Worm (Caenorhabditis elegans) whole organism, L4 larva: ENCODE data around the gene fbxa-18.

ENCODE experiments used
- D1046.2 ChIP-seq: fragments of 200-800 bp; sonication (Bioruptor generic); IDR thresholded peaks from 2 replicates; pipeline ENCODE4 v1.3.6; 2022; ENCODE audit warnings: missing genetic modification characterization, missing compliant biosample characterization
- R02D3.7 ChIP-seq: fragments of 150-350 bp; sonication (generic microtip); optimal IDR thresholded peaks from 3 replicates; lab custom pipeline; 2014; ENCODE audit warnings: missing biosample characterization, missing genetic modification characterization
- Y48G9A.11 ChIP-seq: fragments of 200-800 bp; sonication (Bioruptor generic); IDR thresholded peaks from 2 replicates; pipeline ENCODE4 v1.3.6; 2022; ENCODE audit warnings: missing genetic modification reagents, missing genetic modification characterization, missing compliant biosample characterization
- aha-1 ChIP-seq: fragments of 150-350 bp; peaks from one replicate; lab custom pipeline; 2014; ENCODE audit warnings: missing biosample characterization, missing genetic modification characterization
- arid-1 ChIP-seq: fragments of 200-800 bp; sonication (Bioruptor generic); conservative IDR thresholded peaks from 2 replicates; pipeline ENCODE4 v1.3.6; 2022; ENCODE audit warnings: missing genetic modification reagents, missing genetic modification characterization, missing compliant biosample characterization
- ceh-32 ChIP-seq: sonication (generic microtip); optimal IDR thresholded peaks from 2 replicates; lab custom pipeline; 2016; ENCODE audit warnings: mild to moderate bottlenecking, missing genetic modification characterization, missing compliant biosample characterization; ENCODE audit not compliant: poor library complexity
- ceh-62 ChIP-seq: sonication (generic microtip); optimal IDR thresholded peaks from 2 replicates; lab custom pipeline; 2017; ENCODE audit warnings: missing biosample characterization, missing genetic modification characterization
- ceh-82 ChIP-seq: sonication (generic microtip); optimal IDR thresholded peaks from 2 replicates; lab custom pipeline; 2017; ENCODE audit warnings: missing biosample characterization, missing genetic modification characterization
- daf-12 ChIP-seq: fragments of 150-350 bp; optimal IDR thresholded peaks from 2 replicates; lab custom pipeline; 2014; ENCODE audit warnings: missing biosample characterization, missing genetic modification reagents, missing genetic modification characterization
- dmd-6 ChIP-seq: fragments of 200-800 bp; sonication (Bioruptor generic); IDR thresholded peaks from 2 replicates; pipeline ENCODE4 v1.3.6; 2022; ENCODE audit warnings: missing genetic modification reagents, missing genetic modification characterization, missing compliant biosample characterization
- dpl-1 ChIP-seq: fragments of 150-350 bp; optimal IDR thresholded peaks from 2 replicates; lab custom pipeline; 2014; ENCODE audit warnings: missing biosample characterization, missing genetic modification reagents, missing genetic modification characterization
- egl-27 ChIP-seq: sonication (generic microtip); optimal IDR thresholded peaks from 3 replicates; lab custom pipeline; 2017; ENCODE audit warnings: missing biosample characterization, missing genetic modification reagents, missing genetic modification characterization
- fkh-10 ChIP-seq: fragments of 150-350 bp; optimal IDR thresholded peaks from 2 replicates; lab custom pipeline; 2014; ENCODE audit warnings: missing biosample characterization, missing genetic modification reagents, missing genetic modification characterization
- hlh-11 ChIP-seq: fragments of 200-800 bp; sonication (Bioruptor generic); optimal IDR thresholded peaks from 2 replicates; lab custom pipeline; 2018; ENCODE audit warnings: mild to moderate bottlenecking, missing genetic modification characterization, missing compliant biosample characterization
- jun-1 ChIP-seq: fragments of 150-350 bp; optimal IDR thresholded peaks from 2 replicates; lab custom pipeline; 2014; ENCODE audit warnings: missing biosample characterization, missing genetic modification reagents, missing genetic modification characterization
- lim-7 ChIP-seq: fragments of 200-800 bp; sonication (Bioruptor generic); IDR thresholded peaks from 2 replicates; pipeline ENCODE4 v1.3.6; 2022; ENCODE audit warnings: missing genetic modification characterization, missing compliant biosample characterization
- lin-13 ChIP-seq: fragments of 150-350 bp; optimal IDR thresholded peaks from 2 replicates; lab custom pipeline; 2014; ENCODE audit warnings: missing biosample characterization, missing genetic modification reagents, missing genetic modification characterization
- lin-15B ChIP-seq: fragments of 150-350 bp; sonication (generic microtip); optimal IDR thresholded peaks from 3 replicates; lab custom pipeline; 2014; ENCODE audit warnings: missing biosample characterization, missing genetic modification characterization
- lin-38 ChIP-seq: fragments of 200-800 bp; sonication (Bioruptor generic); IDR thresholded peaks from 2 replicates; pipeline ENCODE4 v1.3.6; 2022; ENCODE audit warnings: missing genetic modification reagents, missing genetic modification characterization, missing compliant biosample characterization
- lir-3 ChIP-seq: sonication (generic microtip); optimal IDR thresholded peaks from 2 replicates; lab custom pipeline; 2016; ENCODE audit warnings: mild to moderate bottlenecking, missing genetic modification characterization, missing compliant biosample characterization
- madf-5 ChIP-seq, 2 experiments: fragments of 200-800 bp; sonication (Bioruptor generic); IDR thresholded peaks; 2 replicates each; pipeline ENCODE4 v1.3.6; 2022; ENCODE audit warnings: missing compliant biosample characterization in 2 of 2, missing genetic modification characterization in 2 of 2
- madf-9 ChIP-seq: fragments of 200-800 bp; sonication (Bioruptor generic); conservative IDR thresholded peaks from 2 replicates; pipeline ENCODE4 v1.3.6; 2022; ENCODE audit warnings: missing genetic modification reagents, missing genetic modification characterization, missing compliant biosample characterization
- mdt-29 ChIP-seq: fragments of 200-800 bp; sonication (Bioruptor generic); IDR thresholded peaks from 2 replicates; pipeline ENCODE4 v1.3.6; 2022; ENCODE audit warnings: missing genetic modification reagents, missing genetic modification characterization, missing compliant biosample characterization
- mxl-3 ChIP-seq: fragments of 200-800 bp; sonication (Bioruptor generic); optimal IDR thresholded peaks from 2 replicates; lab custom pipeline; 2018; ENCODE audit warnings: mild to moderate bottlenecking, missing genetic modification characterization, missing compliant biosample characterization
- nhr-10 ChIP-seq: fragments of 150-350 bp; optimal IDR thresholded peaks from 2 replicates; lab custom pipeline; 2014; ENCODE audit warnings: missing biosample characterization, missing genetic modification characterization
- nhr-102 ChIP-seq: sonication (generic microtip); optimal IDR thresholded peaks from 2 replicates; lab custom pipeline; 2016; ENCODE audit warnings: mild to moderate bottlenecking, missing genetic modification characterization, moderate library complexity, missing compliant biosample characterization
- nhr-111 ChIP-seq: fragments of 200-800 bp; sonication (Bioruptor generic); optimal IDR thresholded peaks from 2 replicates; lab custom pipeline; 2018; ENCODE audit warnings: mild to moderate bottlenecking, missing genetic modification characterization, missing compliant biosample characterization
- nhr-41 ChIP-seq: fragments of 200-800 bp; sonication (Bioruptor generic); IDR thresholded peaks from 2 replicates; pipeline ENCODE4 v1.3.6; 2022; ENCODE audit warnings: missing genetic modification reagents, missing genetic modification characterization, missing compliant biosample characterization
- php-3 ChIP-seq: fragments of 200-800 bp; sonication (Bioruptor generic); IDR thresholded peaks from 2 replicates; pipeline ENCODE4 v1.3.6; 2022; ENCODE audit warnings: missing genetic modification reagents, missing genetic modification characterization, missing compliant biosample characterization
- rbr-2 ChIP-seq: sonication (generic microtip); optimal IDR thresholded peaks from 2 replicates; lab custom pipeline; 2016; ENCODE audit warnings: missing genotype, missing genetic modification characterization, missing compliant biosample characterization
- set-16 ChIP-seq: fragments of 200-800 bp; sonication (Bioruptor generic); IDR thresholded peaks from 2 replicates; pipeline ENCODE4 v1.3.6; 2022; ENCODE audit warnings: missing genetic modification reagents, missing genetic modification characterization, missing compliant biosample characterization
- spr-1 ChIP-seq: sonication (generic microtip); optimal IDR thresholded peaks from 2 replicates; lab custom pipeline; 2016; ENCODE audit warnings: mild to moderate bottlenecking, missing genetic modification characterization, missing compliant biosample characterization
- tag-97 ChIP-seq: fragments of 200-800 bp; sonication (Bioruptor generic); IDR thresholded peaks from 2 replicates; pipeline ENCODE4 v1.3.6; 2022; ENCODE audit warnings: missing genetic modification characterization, missing compliant biosample characterization
- unc-39 ChIP-seq: sonication (generic microtip); optimal IDR thresholded peaks from 2 replicates; lab custom pipeline; 2017; ENCODE audit warnings: missing biosample characterization, missing genetic modification characterization
- unc-62 ChIP-seq, 3 experiments: fragments of 150-350 bp in 1 of 3; sonication (generic microtip); optimal IDR thresholded peaks in 2 of 3; peaks in 1 of 3; 1 replicate in 1 of 3; 2 replicates in 2 of 3; lab custom pipeline; 2014 to 2017; ENCODE audit warnings: missing biosample characterization in 3 of 3, missing genetic modification characterization in 3 of 3, missing genetic modification reagents in 3 of 3, missing genotype in 1 of 3
- zip-2 ChIP-seq: fragments of 150-350 bp; optimal IDR thresholded peaks from 2 replicates; lab custom pipeline; 2014; ENCODE audit warnings: missing biosample characterization, missing genetic modification characterization

The fbxa-18 gene

DNA sequence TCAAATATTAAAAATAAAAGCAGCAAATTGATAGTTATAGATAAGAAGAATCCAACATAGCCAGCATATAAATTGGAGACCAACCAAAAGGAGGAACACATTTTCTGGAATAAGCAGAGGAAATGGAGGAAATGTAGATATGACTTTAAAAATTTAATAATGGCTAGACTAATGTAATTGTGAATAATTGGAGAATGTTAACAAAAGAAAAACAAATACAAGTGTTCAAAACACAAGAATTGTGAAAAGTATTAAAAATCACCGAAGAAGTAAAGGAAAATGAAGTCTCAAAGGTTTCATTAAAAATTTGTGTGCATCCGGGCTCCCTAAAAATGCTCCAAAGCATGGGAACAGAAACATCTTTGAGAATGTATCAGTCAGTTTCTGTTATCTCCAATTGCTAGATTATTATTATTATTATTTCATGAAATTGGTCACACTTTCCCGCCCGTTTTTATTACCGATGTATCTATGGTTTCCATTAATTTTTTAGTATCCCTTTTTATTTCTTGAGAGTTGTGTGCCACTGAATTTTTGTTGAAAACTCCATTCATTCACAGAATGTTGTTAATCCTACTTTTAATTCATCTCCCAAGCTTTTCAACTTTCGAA, 19.8 kb downstream of the fbxa-18 start, which contains the start of the genes str-109 and F10A3.11:
TSS of gene str-109 (minus strand) at position 101 of the 612 bp plus-strand sequence.
TSS of gene F10A3.11 (plus strand) at position 562 of the 612 bp plus-strand sequence.
- TF ChIP-seq rbr-2 (tag; lab: Kevin White, UChicago): no peak
- no peak for TF ChIP-seq ceh-82 (tag; lab: Kevin White, UChicago)
- TF ChIP-seq lir-3 (tag; lab: Kevin White, UChicago): no peak
- TF ChIP-seq mxl-3 (GFP tag; lab: Kevin White, UChicago): no peak
- no peak for TF ChIP-seq madf-5 (GFP tag; IDR thresholded peaks at IDR 0.05; lab: Robert Waterston, UW)
- no peak for TF ChIP-seq tag-97 (GFP tag; lab: Robert Waterston, UW)
- no peak for TF ChIP-seq php-3 (GFP tag; lab: Robert Waterston, UW)
- no peak for TF ChIP-seq D1046.2
- no peak for TF ChIP-seq zip-2 (tag; lab: Kevin White, UChicago)
- no peak for TF ChIP-seq ceh-62
- TF ChIP-seq R02D3.7 (tag; lab: Kevin White, UChicago): no peak
- TF ChIP-seq unc-39 (tag; lab: Kevin White, UChicago): no peak
- no peak for TF ChIP-seq madf-9
- no peak for TF ChIP-seq lin-38
- TF ChIP-seq daf-12 (tag; lab: Kevin White, UChicago): no peak
- TF ChIP-seq ceh-32 (tag; lab: Kevin White, UChicago): no peak
- TF ChIP-seq set-16 (GFP tag; lab: Robert Waterston, UW): no peak
- no peak for TF ChIP-seq nhr-41
- TF ChIP-seq fkh-10 (GFP tag; lab: Kevin White, UChicago): no peak
- TF ChIP-seq nhr-10 (tag; lab: Kevin White, UChicago): no peak

ce11 chrV:16163719-16164118, 21.2 kb downstream of the fbxa-18 start, which contains the start of gene F10A3.12:
Gene F10A3.12 (plus strand): TSS chrV:16164019.
- TF ChIP-seq jun-1 (no peak), hlh-11 (tag; lab: Kevin White, UChicago) (no peak), arid-1 (no peak), nhr-102 (no peak), lin-15B (tag; lab: Kevin White, UChicago) (no peak), nhr-111 (GFP tag; lab: Kevin White, UChicago) (no peak), aha-1 (tag; lab: Kevin White, UChicago) (no peak), Y48G9A.11 (GFP tag; lab: Robert Waterston, UW) (no peak), lim-7 (GFP tag; lab: Robert Waterston, UW) (no peak), unc-62 (GFP tag; optimal IDR thresholded peaks at IDR 0.05 in 1 of 2; lab: Kevin White, UChicago) (no peak), unc-62 (tag; optimal IDR thresholded peaks at IDR 0.05; lab: Kevin White, UChicago) (no peak), dpl-1 (no peak), dmd-6 (GFP tag; lab: Robert Waterston, UW) (no peak), ceh-82 (tag; lab: Kevin White, UChicago) (no peak), mdt-29 (GFP tag; lab: Robert Waterston, UW) (no peak), spr-1 (tag; lab: Kevin White, UChicago) (no peak), ceh-32 (tag; lab: Kevin White, UChicago) (no peak)

- TF ChIP-seq tag-97 (GFP tag; lab: Robert Waterston, UW): no peak
Measured at ce11 chrV:16165936-16166335, 23.5 kb downstream of the fbxa-18 start, which contains the start of gene str-108. Gene str-108 (plus strand): TSS chrV:16166236.

ce11 chrV:16169026-16169425, 26.6 kb downstream of the fbxa-18 start, which contains the start of gene str-111:
Gene str-111 (minus strand): TSS chrV:16169126.
- TF ChIP-seq daf-12 (tag; lab: Kevin White, UChicago) (no peak), egl-27 (tag; lab: Kevin White, UChicago) (no peak), lin-13 (GFP tag; lab: Kevin White, UChicago) (no peak), nhr-41 (no peak)
